Fruit fly (Drosophila melanogaster) whole organism, embryonic: ENCODE data around the gene CG18557.

Experiments
- Abd-B ChIP-seq: fragments of 200-800 bp; sonication (Bioruptor generic); optimal IDR thresholded peaks from 2 replicates; lab custom pipeline; 2018; ENCODE audit warnings: missing biosample characterization, mild to moderate bottlenecking, missing genetic modification characterization, moderate library complexity
- Antp ChIP-seq: fragments of 200-800 bp; sonication (Bioruptor generic); optimal IDR thresholded peaks from 3 replicates; lab custom pipeline; 2016; ENCODE audit warnings: missing biosample characterization, missing genetic modification characterization
- Atf-2 ChIP-seq: fragments of 200-800 bp; sonication (Bioruptor generic); optimal IDR thresholded peaks from 2 replicates; lab custom pipeline; 2016; ENCODE audit warnings: missing biosample characterization, missing genetic modification characterization
- CG10979 ChIP-seq: fragments of 200-800 bp; sonication (Bioruptor generic); optimal IDR thresholded peaks from 2 replicates; lab custom pipeline; 2018; ENCODE audit warnings: missing biosample characterization, mild to moderate bottlenecking, missing genetic modification characterization, moderate library complexity
- CG12104 ChIP-seq: fragments of 200-800 bp; sonication (Bioruptor generic); optimal IDR thresholded peaks from 3 replicates; lab custom pipeline; 2016; ENCODE audit warnings: missing biosample characterization, missing genetic modification characterization
- CG12155 ChIP-seq: fragments of 200-800 bp; sonication (Bioruptor generic); optimal IDR thresholded peaks from 3 replicates; lab custom pipeline; 2016; ENCODE audit warnings: missing biosample characterization, missing genetic modification characterization
- CG14014 ChIP-seq: fragments of 200-800 bp; sonication (Bioruptor generic); IDR thresholded peaks from 2 replicates; pipeline ENCODE4 v1.3.6; 2022; ENCODE audit warnings: missing biosample characterization, missing genetic modification characterization
- CG15514 ChIP-seq: fragments of 200-800 bp; sonication (Bioruptor generic); optimal IDR thresholded peaks from 3 replicates; lab custom pipeline; 2017; ENCODE audit warnings: missing biosample characterization, missing genetic modification characterization, mild to moderate bottlenecking, moderate library complexity, missing genetic modification reagents
- CG15601 ChIP-seq: fragments of 200-800 bp; sonication (Bioruptor generic); optimal IDR thresholded peaks from 3 replicates; lab custom pipeline; 2019; ENCODE audit warnings: missing biosample characterization, mild to moderate bottlenecking, missing genetic modification characterization, moderate library complexity
- CG16779 ChIP-seq: fragments of 200-800 bp; sonication (Bioruptor generic); IDR thresholded peaks from 2 replicates; pipeline ENCODE4 v1.3.6; 2022; ENCODE audit warnings: missing biosample characterization, missing genetic modification characterization
- CG17186 ChIP-seq: fragments of 200-800 bp; sonication (Bioruptor generic); optimal IDR thresholded peaks from 3 replicates; lab custom pipeline; 2017; ENCODE audit warnings: missing biosample characterization, missing genetic modification reagents, missing genetic modification characterization
- CG18619 ChIP-seq: fragments of 200-800 bp; sonication (Bioruptor generic); optimal IDR thresholded peaks from 3 replicates; lab custom pipeline; 2017; ENCODE audit warnings: missing biosample characterization, mild to moderate bottlenecking, missing genetic modification characterization
- CG31365 ChIP-seq: fragments of 200-800 bp; sonication (Bioruptor generic); optimal IDR thresholded peaks from 2 replicates; lab custom pipeline; 2018; ENCODE audit warnings: missing biosample characterization, mild to moderate bottlenecking, missing genetic modification characterization
- CG33213 ChIP-seq: fragments of 200-800 bp; sonication (Bioruptor generic); optimal IDR thresholded peaks from 3 replicates; lab custom pipeline; 2016; ENCODE audit warnings: missing biosample characterization, missing genetic modification characterization
- CG3407 ChIP-seq: fragments of 200-800 bp; sonication (Bioruptor generic); optimal IDR thresholded peaks from 2 replicates; lab custom pipeline; 2018; ENCODE audit warnings: missing biosample characterization, mild to moderate bottlenecking, missing genetic modification characterization
- CG3726 ChIP-seq: fragments of 200-800 bp; sonication (Bioruptor generic); IDR thresholded peaks from 3 replicates; pipeline ENCODE4, ENCODE4 v1.3.6; 2022; ENCODE audit warnings: missing biosample characterization, missing genetic modification characterization
- CG8765 ChIP-seq: fragments of 200-800 bp; sonication (Bioruptor generic); IDR thresholded peaks from 2 replicates; pipeline ENCODE4 v1.3.6; 2022; ENCODE audit warnings: missing biosample characterization, missing genetic modification characterization
- CG8924 ChIP-seq: fragments of 200-800 bp; optimal IDR thresholded peaks from 3 replicates; lab custom pipeline; 2019; ENCODE audit warnings: missing biosample characterization, mild to moderate bottlenecking, missing genetic modification characterization, moderate library complexity
- Elba2 ChIP-seq: fragments of 200-800 bp; sonication (Bioruptor generic); optimal IDR thresholded peaks from 3 replicates; lab custom pipeline; 2016; ENCODE audit warnings: missing biosample characterization, missing genetic modification characterization
- Ets65A ChIP-seq: fragments of 200-800 bp; sonication (Bioruptor generic); peaks from one replicate; lab custom pipeline; 2016; ENCODE audit warnings: missing biosample characterization, missing genetic modification characterization
- GATAe ChIP-seq: fragments of 200-800 bp; sonication (Bioruptor generic); conservative IDR thresholded peaks from 2 replicates; pipeline ENCODE4 v1.3.6; 2022; ENCODE audit warnings: missing biosample characterization, missing genetic modification characterization
- H2.0 ChIP-seq: fragments of 200-800 bp; sonication (Bioruptor generic); IDR thresholded peaks from 2 replicates; pipeline ENCODE4 v1.3.6; 2022; ENCODE audit warnings: missing biosample characterization, missing genetic modification characterization
- Hand ChIP-seq: fragments of 200-800 bp; sonication (Bioruptor generic); optimal IDR thresholded peaks from 2 replicates; lab custom pipeline; 2017; ENCODE audit warnings: mild to moderate bottlenecking, missing biosample characterization, missing genetic modification reagents, missing genetic modification characterization
- Hr39 ChIP-seq: fragments of >200 bp; optimal IDR thresholded peaks from 2 replicates; lab custom pipeline; 2017
- Sox100B ChIP-seq: fragments of 200-800 bp; sonication (Bioruptor generic); optimal IDR thresholded peaks from 3 replicates; lab custom pipeline; 2018; ENCODE audit warnings: missing biosample characterization, mild to moderate bottlenecking, missing genetic modification characterization
- Sox102F ChIP-seq: fragments of 200-800 bp; sonication (Bioruptor generic); optimal IDR thresholded peaks from 2 replicates; lab custom pipeline; 2018; ENCODE audit warnings: missing biosample characterization, mild to moderate bottlenecking, missing genetic modification characterization, moderate library complexity
- Vsx1 ChIP-seq: fragments of 200-800 bp; sonication (Bioruptor generic); optimal IDR thresholded peaks from 2 replicates; lab custom pipeline; 2017; ENCODE audit warnings: missing biosample characterization, mild to moderate bottlenecking, missing genetic modification characterization, missing genetic modification reagents
- Xbp1 ChIP-seq: fragments of 200-800 bp; sonication (Bioruptor generic); optimal IDR thresholded peaks from 3 replicates; lab custom pipeline; 2016; ENCODE audit warnings: missing biosample characterization, mild to moderate bottlenecking, missing genetic modification characterization
- ab ChIP-seq: fragments of 200-800 bp; sonication (Bioruptor generic); optimal IDR thresholded peaks from 2 replicates; lab custom pipeline; 2016; ENCODE audit warnings: missing biosample characterization, missing genetic modification characterization
- abd-A ChIP-seq: fragments of 200-800 bp; sonication (Bioruptor generic); optimal IDR thresholded peaks from 3 replicates; lab custom pipeline; 2019; ENCODE audit warnings: missing biosample characterization, mild to moderate bottlenecking, missing genetic modification characterization, moderate library complexity
- ash1 ChIP-seq: fragments of 200-800 bp; sonication (Bioruptor generic); optimal IDR thresholded peaks from 2 replicates; lab custom pipeline; 2018; ENCODE audit warnings: missing biosample characterization, mild to moderate bottlenecking, missing genetic modification characterization
- bab2 ChIP-seq: fragments of 200-800 bp; sonication (Bioruptor generic); optimal IDR thresholded peaks from 2 replicates; lab custom pipeline; 2016; ENCODE audit warnings: missing biosample characterization, missing genetic modification characterization
- croc ChIP-seq: fragments of 200-800 bp; sonication (Bioruptor generic); conservative IDR thresholded peaks from 3 replicates; pipeline ENCODE4 v1.3.6; 2022; ENCODE audit warnings: missing biosample characterization, missing genetic modification characterization
- dm ChIP-seq: fragments of 200-800 bp; sonication (Bioruptor generic); optimal IDR thresholded peaks from 3 replicates; lab custom pipeline; 2016; ENCODE audit warnings: missing biosample characterization, missing genetic modification characterization
- emc ChIP-seq: fragments of 200-800 bp; sonication (Bioruptor generic); optimal IDR thresholded peaks from 2 replicates; lab custom pipeline; 2016; ENCODE audit warnings: missing biosample characterization, missing genetic modification characterization
- eyg ChIP-seq: fragments of 200-800 bp; sonication (Bioruptor generic); optimal IDR thresholded peaks from 3 replicates; lab custom pipeline; 2016; ENCODE audit warnings: missing biosample characterization, missing genetic modification characterization
- gcm ChIP-seq: fragments of 200-800 bp; sonication (Bioruptor generic); optimal IDR thresholded peaks from 2 replicates; lab custom pipeline; 2019; ENCODE audit warnings: missing biosample characterization, mild to moderate bottlenecking, missing genetic modification characterization, moderate library complexity
- ind ChIP-seq: fragments of 200-800 bp; sonication (Bioruptor generic); optimal IDR thresholded peaks from 3 replicates; lab custom pipeline; 2016; ENCODE audit warnings: missing biosample characterization, missing genetic modification characterization
- nom ChIP-seq: fragments of 200-800 bp; sonication (Bioruptor generic); optimal IDR thresholded peaks from 2 replicates; lab custom pipeline; 2017; ENCODE audit warnings: missing biosample characterization, missing genetic modification characterization, mild to moderate bottlenecking, moderate library complexity, missing genetic modification reagents
- org-1 ChIP-seq: fragments of 200-800 bp; sonication (Bioruptor generic); optimal IDR thresholded peaks from 2 replicates; lab custom pipeline; 2017; ENCODE audit warnings: missing biosample characterization, missing genetic modification characterization
- repo ChIP-seq: fragments of 200-800 bp; sonication (Bioruptor generic); optimal IDR thresholded peaks from 2 replicates; lab custom pipeline; 2016; ENCODE audit warnings: missing biosample characterization, missing genetic modification characterization
- run ChIP-seq: fragments of 200-800 bp; sonication (Bioruptor generic); optimal IDR thresholded peaks from 3 replicates; lab custom pipeline; 2018; ENCODE audit warnings: missing biosample characterization, mild to moderate bottlenecking, missing genetic modification characterization
- slou ChIP-seq: fragments of 200-800 bp; sonication (Bioruptor generic); optimal IDR thresholded peaks from 3 replicates; lab custom pipeline; 2016; ENCODE audit warnings: missing biosample characterization, missing genetic modification characterization
- sr ChIP-seq: fragments of 200-800 bp; sonication (Bioruptor generic); IDR thresholded peaks from 3 replicates; pipeline ENCODE4 v1.3.6; 2022; ENCODE audit warnings: missing biosample characterization, missing genetic modification characterization

Gene CG18557

DNA sequence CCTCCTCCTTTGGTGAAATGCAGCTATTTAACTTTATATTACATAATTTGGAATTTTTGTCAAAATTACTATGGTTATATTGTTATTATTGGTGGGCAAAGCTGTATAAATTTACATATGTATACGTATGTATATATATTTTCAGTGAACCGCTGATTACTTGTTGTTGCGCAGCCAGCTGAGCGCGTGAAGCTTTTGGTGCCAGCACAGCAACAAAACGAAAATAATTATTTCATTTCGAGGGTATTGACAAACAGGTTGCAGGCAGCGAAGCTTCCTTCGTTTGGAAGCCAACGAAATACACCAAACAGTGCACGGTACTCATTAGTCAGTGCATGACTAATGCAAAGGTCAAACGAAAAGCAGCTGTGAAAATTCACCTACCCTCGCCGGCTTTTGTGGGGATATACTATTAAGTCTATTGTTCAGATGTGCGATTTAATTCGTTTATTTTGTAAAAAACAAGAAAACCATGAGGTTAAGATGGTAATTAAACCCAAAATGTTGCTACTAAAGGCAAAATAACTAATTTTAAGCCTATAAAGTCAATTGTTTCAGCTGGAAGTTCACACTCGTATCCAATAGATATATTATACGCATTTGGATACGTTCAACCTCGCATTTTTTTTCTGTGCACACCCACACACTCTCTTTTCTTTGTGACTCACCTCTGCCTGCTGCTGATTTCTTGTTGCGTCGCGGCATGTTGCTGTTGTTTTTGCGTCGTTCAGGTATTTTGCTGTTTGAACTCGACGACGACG, 27.6 kb upstream of the CG18557 start (continued):
- TF ChIP-seq CG10979 (tag; lab: Kevin White, UChicago) = peak; percentile 31
- TF ChIP-seq CG8765 (GFP tag; lab: Robert Waterston, UW) = no peak
- TF ChIP-seq dm (GFP tag; lab: Kevin White, UChicago) = no peak
- no peak for TF ChIP-seq nom (GFP tag; lab: Kevin White, UChicago)
- no peak for TF ChIP-seq Vsx1 (GFP tag; lab: Kevin White, UChicago)
- TF ChIP-seq CG33213 (GFP tag; lab: Kevin White, UChicago) = peak; percentile 10
- TF ChIP-seq H2.0 (GFP tag; lab: Robert Waterston, UW) = no peak
- TF ChIP-seq org-1 (GFP tag; lab: Kevin White, UChicago) = no peak
- TF ChIP-seq Ets65A (GFP tag; lab: Kevin White, UChicago) = peak; percentile 77
- TF ChIP-seq run (tag; lab: Kevin White, UChicago) = no peak
- no peak for TF ChIP-seq ab (GFP tag; lab: Kevin White, UChicago)
- TF ChIP-seq CG15514 (GFP tag; lab: Kevin White, UChicago) = peak; percentile 4
- TF ChIP-seq Sox102F (GFP tag; lab: Kevin White, UChicago) = peak; percentile 38
- no peak for TF ChIP-seq CG18619 (GFP tag; lab: Kevin White, UChicago)
- no peak for TF ChIP-seq CG31365 (tag; lab: Kevin White, UChicago)
- TF ChIP-seq slou (GFP tag; lab: Kevin White, UChicago) = peak; percentile 32
- TF ChIP-seq bab2 (GFP tag; lab: Kevin White, UChicago) = no peak
- no peak for TF ChIP-seq CG14014 (GFP tag; lab: Robert Waterston, UW)
- no peak for TF ChIP-seq ash1 (GFP tag; lab: Kevin White, UChicago)
- TF ChIP-seq CG17186 (GFP tag; lab: Kevin White, UChicago) = no peak
- no peak for TF ChIP-seq Xbp1 (GFP tag; lab: Kevin White, UChicago)
- TF ChIP-seq emc (GFP tag; lab: Kevin White, UChicago) = no peak
- TF ChIP-seq ind (GFP tag; lab: Kevin White, UChicago) = peak; percentile 14
- TF ChIP-seq Sox100B (GFP tag; lab: Kevin White, UChicago) = peak; percentile 26
- peak; percentile 66; the same call in 1 of the 3 replicates for TF ChIP-seq sr (GFP tag; lab: Robert Waterston, UW)
- no peak for TF ChIP-seq CG3407 (GFP tag; lab: Kevin White, UChicago)
- no peak for TF ChIP-seq Elba2 (GFP tag; lab: Kevin White, UChicago)
- no peak for TF ChIP-seq Abd-B
- TF ChIP-seq repo = no peak
- TF ChIP-seq CG15601 (tag; lab: Kevin White, UChicago) = no peak
- TF ChIP-seq CG8924 (tag; lab: Kevin White, UChicago) = no peak
- no peak for TF ChIP-seq CG16779 (GFP tag; lab: Robert Waterston, UW)
- TF ChIP-seq Antp (GFP tag; lab: Kevin White, UChicago) = peak; percentile 4
- no peak for TF ChIP-seq CG3726 (GFP tag; lab: Robert Waterston, UW)
- no peak for TF ChIP-seq croc (GFP tag; lab: Robert Waterston, UW)
- peak; percentile 1 for TF ChIP-seq CG12155 (GFP tag; lab: Kevin White, UChicago)
- no peak for TF ChIP-seq abd-A
- TF ChIP-seq CG12104 (GFP tag; lab: Kevin White, UChicago) = no peak
- TF ChIP-seq gcm (GFP tag; lab: Kevin White, UChicago) = no peak
- TF ChIP-seq GATAe (GFP tag; lab: Robert Waterston, UW) = no peak
- TF ChIP-seq Hand (GFP tag; lab: Kevin White, UChicago) = no peak
- TF ChIP-seq Atf-2 (GFP tag; lab: Kevin White, UChicago) = no peak
- TF ChIP-seq eyg = no peak
- no peak for TF ChIP-seq Hr39
